Fruit fly (Drosophila melanogaster) whole organism, wandering third instar larva: ENCODE measurements around the gene Lst8.

Experiments used
- Abd-B ChIP-seq: fragments of >200 bp; optimal IDR thresholded peaks from 2 replicates; lab custom pipeline; 2017; ENCODE audit warnings: missing biosample characterization, missing genetic modification characterization
- Hnf4 ChIP-seq: fragments of 200-800 bp; sonication (Bioruptor generic); optimal IDR thresholded peaks from 2 replicates; lab custom pipeline; 2016; ENCODE audit warnings: missing biosample characterization, mild to moderate bottlenecking, missing genetic modification characterization
- Hr78 ChIP-seq: fragments of >200 bp; optimal IDR thresholded peaks from 2 replicates; lab custom pipeline; 2017; ENCODE audit warnings: missing biosample characterization, missing genetic modification characterization
- Mio ChIP-seq: sonication (Bioruptor generic); optimal IDR thresholded peaks from 2 replicates; lab custom pipeline; 2016; ENCODE audit warnings: missing biosample characterization, missing genetic modification characterization
- N ChIP-seq: fragments of >200 bp; optimal IDR thresholded peaks from 2 replicates; lab custom pipeline; 2018; ENCODE audit warnings: missing biosample characterization, missing external identifiers, missing genetic modification characterization
- dsf ChIP-seq: sonication (Bioruptor generic); optimal IDR thresholded peaks from 2 replicates; lab custom pipeline; 2016; ENCODE audit warnings: missing biosample characterization, missing genetic modification characterization, borderline replicate concordance
- ey ChIP-seq: fragments of 200-800 bp; sonication (Bioruptor generic); optimal IDR thresholded peaks from 2 replicates; lab custom pipeline; 2016; ENCODE audit warnings: missing biosample characterization, missing genetic modification characterization
- h ChIP-seq: fragments of 200-800 bp; sonication (Bioruptor generic); optimal IDR thresholded peaks from 3 replicates; lab custom pipeline; 2016; ENCODE audit warnings: missing biosample characterization, mild to moderate bottlenecking, missing genetic modification characterization
- jim ChIP-seq: fragments of 175-275, 200-325 bp; sonication (Bioruptor generic); optimal IDR thresholded peaks from 2 replicates; lab custom pipeline; 2016; ENCODE audit warnings: missing biosample characterization, mild to moderate bottlenecking, missing genetic modification characterization
- psq ChIP-seq: fragments of 200-800 bp; sonication (Bioruptor generic); optimal IDR thresholded peaks from 3 replicates; lab custom pipeline; 2017; ENCODE audit warnings: missing biosample characterization, mild to moderate bottlenecking, missing genetic modification characterization, moderate library complexity
- tai ChIP-seq: sonication (Bioruptor generic); optimal IDR thresholded peaks from 2 replicates; lab custom pipeline; 2016; ENCODE audit warnings: missing biosample characterization, missing genetic modification characterization

DNA sequence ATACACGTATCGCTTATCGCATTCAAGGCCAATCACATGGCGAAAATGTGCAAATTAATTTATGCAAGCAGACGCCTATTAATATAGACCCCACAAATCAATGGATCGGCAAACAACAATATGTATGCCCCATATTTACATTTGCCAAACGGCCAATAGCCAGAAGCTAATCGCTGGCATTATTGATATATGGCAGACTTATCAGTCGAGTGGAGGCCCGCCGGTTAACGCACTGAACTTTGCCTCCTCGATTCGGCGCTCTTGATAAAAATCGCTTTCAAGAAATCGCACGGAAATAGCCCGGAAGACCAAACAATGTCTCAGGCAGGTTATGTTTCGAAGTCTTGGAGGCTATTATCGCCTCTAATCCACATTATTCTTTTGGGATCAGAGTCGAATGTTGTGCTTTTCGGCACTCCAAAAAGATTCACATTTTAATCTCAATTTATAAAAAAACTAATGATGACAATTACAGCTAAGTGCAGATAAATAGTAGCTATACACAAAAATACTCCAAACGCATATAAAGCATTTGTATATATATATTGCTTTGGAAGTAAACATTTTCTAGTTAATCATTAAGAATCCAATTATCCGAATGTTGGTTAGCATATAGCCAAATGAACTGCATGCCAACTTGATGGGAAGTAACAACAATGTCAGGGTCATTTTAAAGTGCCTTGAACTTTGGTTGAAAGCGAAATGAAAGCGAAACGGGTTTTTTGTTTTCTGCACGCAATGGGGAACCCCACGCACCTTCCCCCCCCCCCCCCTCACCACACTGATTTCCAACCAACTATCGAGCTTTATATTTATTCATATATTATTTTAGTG is 29.0 kb downstream of the Lst8 start:
- TF ChIP-seq Abd-B (GFP tag; lab: Kevin White, UChicago) (no peak), ey (GFP tag; lab: Kevin White, UChicago) (no peak), tai (GFP tag; lab: Kevin White, UChicago) (no peak), Hnf4 (GFP tag; lab: Kevin White, UChicago) (no peak), jim (no peak), N (GFP tag; lab: Kevin White, UChicago) (no peak), Hr78 (no peak), h (GFP tag; lab: Kevin White, UChicago) (no peak), Mio (no peak), psq (GFP tag; lab: Kevin White, UChicago) (no peak), dsf (GFP tag; lab: Kevin White, UChicago) (no peak)
